Worm (Caenorhabditis elegans) whole organism, late embryonic: Measurements from ENCODE around the gene Y25C1A.8.

Source experiments
- C38D4.7 ChIP-seq: fragments of 200-800 bp; sonication (Bioruptor generic); optimal IDR thresholded peaks from 2 replicates; lab custom pipeline; 2018; ENCODE audit warnings: mild to moderate bottlenecking, missing genetic modification characterization, moderate library complexity, missing compliant biosample characterization
- ama-1 ChIP-seq: fragments of 150-350 bp; optimal IDR thresholded peaks from 2 replicates; lab custom pipeline; 2014
- elt-2 ChIP-seq: sonication (generic microtip); optimal IDR thresholded peaks from 2 replicates; lab custom pipeline; 2016; ENCODE audit warnings: missing genetic modification reagents, missing genetic modification characterization, missing compliant biosample characterization
- pqm-1 ChIP-seq: sonication (generic microtip); optimal IDR thresholded peaks from 2 replicates; lab custom pipeline; 2016; ENCODE audit warnings: missing genetic modification characterization, missing compliant biosample characterization
- sox-4 ChIP-seq: sonication (generic microtip); optimal IDR thresholded peaks from 2 replicates; lab custom pipeline; 2017; ENCODE audit warnings: mild to moderate bottlenecking, missing genetic modification characterization, inconsistent platforms, missing compliant biosample characterization

ce11 chrII:3028264-3028663 is 48.5 kb downstream of the Y25C1A.8 start:
- TF ChIP-seq C38D4.7 (GFP tag; lab: Kevin White, UChicago) (no peak), pqm-1 (tag; lab: Kevin White, UChicago) (no peak), ama-1 (lab: Kevin White, UChicago) (no peak), sox-4 (tag; lab: Kevin White, UChicago) (no peak), elt-2 (tag; lab: Kevin White, UChicago) (no peak)
